Fruit fly (Drosophila melanogaster) whole organism, embryonic: Measurements from ENCODE around the gene Eip63E.

Source experiments
- Asciz ChIP-seq: fragments of 200-800 bp; sonication (Bioruptor generic); optimal IDR thresholded peaks from 2 replicates; lab custom pipeline; 2017; ENCODE audit warnings: missing biosample characterization, mild to moderate bottlenecking, missing genetic modification characterization, missing genetic modification reagents
- B-H1 ChIP-seq: fragments of 200-800 bp; sonication (Bioruptor generic); IDR thresholded peaks from 3 replicates; pipeline ENCODE4 v1.3.6; 2022; ENCODE audit warnings: missing biosample characterization, missing genetic modification characterization
- Bdp1 ChIP-seq: fragments of 200-800 bp; sonication (Bioruptor generic); optimal IDR thresholded peaks from 3 replicates; lab custom pipeline; 2016; ENCODE audit warnings: missing biosample characterization, missing genetic modification characterization
- CG10565 ChIP-seq: fragments of 200-800 bp; sonication (Bioruptor generic); optimal IDR thresholded peaks from 3 replicates; lab custom pipeline; 2016; ENCODE audit warnings: missing biosample characterization, mild to moderate bottlenecking, missing genetic modification characterization
- CG13296 ChIP-seq: fragments of 200-800 bp; sonication (Bioruptor generic); optimal IDR thresholded peaks from 3 replicates; lab custom pipeline; 2018; ENCODE audit warnings: missing biosample characterization, mild to moderate bottlenecking, missing genetic modification characterization
- CG13775 ChIP-seq: fragments of 200-800 bp; sonication (Bioruptor generic); optimal IDR thresholded peaks from 3 replicates; lab custom pipeline; 2017; ENCODE audit warnings: missing biosample characterization, mild to moderate bottlenecking, missing genetic modification characterization
- CG14860 ChIP-seq: fragments of 200-800 bp; sonication (Bioruptor generic); IDR thresholded peaks from 3 replicates; pipeline ENCODE4 v1.3.6; 2022; ENCODE audit warnings: missing biosample characterization, missing genetic modification characterization; ENCODE audit not compliant: partially characterized antibody
- CG15073 ChIP-seq: fragments of 200-800 bp; sonication (Bioruptor generic); optimal IDR thresholded peaks from 2 replicates; lab custom pipeline; 2016; ENCODE audit warnings: missing biosample characterization, missing genetic modification characterization
- CG1602 ChIP-seq: fragments of 200-800 bp; sonication (Bioruptor generic); optimal IDR thresholded peaks from 3 replicates; lab custom pipeline; 2016; ENCODE audit warnings: missing biosample characterization, missing genetic modification characterization
- CG16815 ChIP-seq: fragments of 200-800 bp; sonication (Bioruptor generic); optimal IDR thresholded peaks from 3 replicates; lab custom pipeline; 2017; ENCODE audit warnings: missing biosample characterization, mild to moderate bottlenecking, missing genetic modification characterization
- CG18476 ChIP-seq: fragments of 200-800 bp; sonication (Bioruptor generic); optimal IDR thresholded peaks from 2 replicates; lab custom pipeline; 2016; ENCODE audit warnings: missing biosample characterization, mild to moderate bottlenecking, missing genetic modification characterization
- CG2116 ChIP-seq: fragments of 200-800 bp; sonication (Bioruptor generic); optimal IDR thresholded peaks from 3 replicates; lab custom pipeline; 2018; ENCODE audit warnings: missing biosample characterization, mild to moderate bottlenecking, missing genetic modification characterization
- CG2199 ChIP-seq: fragments of 200-800 bp; sonication (Bioruptor generic); IDR thresholded peaks from 3 replicates; pipeline ENCODE4 v1.3.6; 2022; ENCODE audit warnings: missing biosample characterization, missing genetic modification characterization
- CG2875 ChIP-seq: fragments of 200-800 bp; sonication (Bioruptor generic); optimal IDR thresholded peaks from 2 replicates; lab custom pipeline; 2017; ENCODE audit warnings: missing biosample characterization, mild to moderate bottlenecking, missing genetic modification characterization, missing genetic modification reagents
- CG30431 ChIP-seq: fragments of 200-800 bp; sonication (Bioruptor generic); optimal IDR thresholded peaks from 2 replicates; lab custom pipeline; 2017; ENCODE audit warnings: missing biosample characterization, missing genetic modification characterization
- CG31224 ChIP-seq: fragments of 200-800 bp; sonication (Bioruptor generic); IDR thresholded peaks from 2 replicates; pipeline ENCODE4 v1.3.6; 2022; ENCODE audit warnings: missing biosample characterization, missing genetic modification characterization
- CG3281 ChIP-seq: fragments of 200-800 bp; sonication (Bioruptor generic); optimal IDR thresholded peaks from 3 replicates; lab custom pipeline; 2017; ENCODE audit warnings: missing biosample characterization, mild to moderate bottlenecking, missing genetic modification characterization
- CG42726 ChIP-seq: fragments of 200-800 bp; sonication (Bioruptor generic); IDR thresholded peaks from 2 replicates; pipeline ENCODE4 v1.3.6; 2022; ENCODE audit warnings: missing biosample characterization, missing genetic modification characterization; ENCODE audit not compliant: partially characterized antibody
- CG4707 ChIP-seq: fragments of 200-800 bp; sonication (Bioruptor generic); optimal IDR thresholded peaks from 2 replicates; lab custom pipeline; 2018; ENCODE audit warnings: missing biosample characterization, mild to moderate bottlenecking, missing genetic modification characterization, moderate library complexity
- CG6791 ChIP-seq: fragments of 200-800 bp; sonication (Bioruptor generic); IDR thresholded peaks from 3 replicates; pipeline ENCODE4 v1.3.6; 2022; ENCODE audit warnings: missing biosample characterization, missing genetic modification characterization; ENCODE audit not compliant: partially characterized antibody
- CG7357 ChIP-seq: fragments of 200-800 bp; sonication (Bioruptor generic); IDR thresholded peaks from 3 replicates; pipeline ENCODE4 v1.3.6; 2022; ENCODE audit warnings: missing biosample characterization, missing genetic modification characterization
- CG8089 ChIP-seq: fragments of 200-800 bp; sonication (Bioruptor generic); optimal IDR thresholded peaks from 3 replicates; lab custom pipeline; 2016; ENCODE audit warnings: missing biosample characterization, missing genetic modification characterization
- CG9727 ChIP-seq: fragments of 200-800 bp; sonication (Bioruptor generic); optimal IDR thresholded peaks from 3 replicates; lab custom pipeline; 2017; ENCODE audit warnings: missing biosample characterization, mild to moderate bottlenecking, missing genetic modification characterization
- CoRest ChIP-seq: fragments of 200-800 bp; sonication (Bioruptor generic); optimal IDR thresholded peaks from 3 replicates; lab custom pipeline; 2018; ENCODE audit warnings: missing biosample characterization, mild to moderate bottlenecking, missing genetic modification characterization, moderate library complexity
- Elba2 ChIP-seq: fragments of 200-800 bp; sonication (Bioruptor generic); optimal IDR thresholded peaks from 3 replicates; lab custom pipeline; 2016; ENCODE audit warnings: missing biosample characterization, missing genetic modification characterization
- H15 ChIP-seq: fragments of 200-800 bp; sonication (Bioruptor generic); IDR thresholded peaks from 3 replicates; pipeline ENCODE4 v1.3.6; 2022; ENCODE audit warnings: missing biosample characterization, missing genetic modification characterization
- Kr ChIP-seq: fragments of 200-800 bp; sonication (Bioruptor generic); optimal IDR thresholded peaks from 2 replicates; lab custom pipeline; 2017; ENCODE audit warnings: missing biosample characterization, mild to moderate bottlenecking, missing genetic modification characterization
- Lhr ChIP-seq: fragments of 200-800 bp; sonication (Bioruptor generic); optimal IDR thresholded peaks from 3 replicates; lab custom pipeline; 2017; ENCODE audit warnings: mild to moderate bottlenecking, missing biosample characterization, missing genetic modification reagents, missing genetic modification characterization
- NC2α ChIP-seq: fragments of 200-800 bp; sonication (Bioruptor generic); optimal IDR thresholded peaks from 2 replicates; lab custom pipeline; 2016; ENCODE audit warnings: missing biosample characterization, missing genetic modification characterization
- Ssrp ChIP-seq: fragments of 200-800 bp; sonication (Bioruptor generic); optimal IDR thresholded peaks from 2 replicates; lab custom pipeline; 2018; ENCODE audit warnings: missing biosample characterization, mild to moderate bottlenecking, missing genetic modification characterization, moderate library complexity
- amos ChIP-seq: fragments of 200-800 bp; sonication (Bioruptor generic); IDR thresholded peaks from 2 replicates; pipeline ENCODE4 v1.3.6; 2022; ENCODE audit warnings: missing biosample characterization, missing genetic modification characterization; ENCODE audit not compliant: partially characterized antibody
- ara ChIP-seq: fragments of 200-800 bp; sonication (Bioruptor generic); IDR thresholded peaks from 2 replicates; pipeline ENCODE4 v1.3.6; 2022; ENCODE audit warnings: missing biosample characterization, missing genetic modification characterization
- bsh ChIP-seq, 2 experiments: fragments of 200-800 bp; sonication (Bioruptor generic); optimal IDR thresholded peaks; 2 replicates each; lab custom pipeline; 2017 to 2018; ENCODE audit warnings: mild to moderate bottlenecking in 2 of 2, missing biosample characterization in 2 of 2, missing genetic modification characterization in 2 of 2, moderate library complexity in 1 of 2
- cato ChIP-seq: fragments of 200-800 bp; sonication (Bioruptor generic); optimal IDR thresholded peaks from 2 replicates; lab custom pipeline; 2016; ENCODE audit warnings: missing biosample characterization, missing genetic modification characterization, borderline replicate concordance
- da ChIP-seq: fragments of 200-800 bp; sonication (Bioruptor generic); optimal IDR thresholded peaks from 2 replicates; lab custom pipeline; 2016; ENCODE audit warnings: missing biosample characterization, missing genetic modification characterization
- disco-r ChIP-seq: fragments of 200-800 bp; sonication (Bioruptor generic); optimal IDR thresholded peaks from 2 replicates; lab custom pipeline; 2016; ENCODE audit warnings: missing biosample characterization, missing genetic modification characterization
- emc ChIP-seq: fragments of 200-800 bp; sonication (Bioruptor generic); optimal IDR thresholded peaks from 2 replicates; lab custom pipeline; 2016; ENCODE audit warnings: missing biosample characterization, missing genetic modification characterization
- fu2 ChIP-seq: fragments of 200-800 bp; sonication (Bioruptor generic); optimal IDR thresholded peaks from 2 replicates; lab custom pipeline; 2016; ENCODE audit warnings: missing biosample characterization, missing genetic modification characterization
- gem ChIP-seq: fragments of 200-800 bp; sonication (Bioruptor generic); optimal IDR thresholded peaks from 2 replicates; lab custom pipeline; 2019; ENCODE audit warnings: missing biosample characterization, mild to moderate bottlenecking, missing genetic modification characterization, moderate library complexity
- gro ChIP-seq: fragments of 200-800 bp; sonication (Bioruptor generic); optimal IDR thresholded peaks from 2 replicates; lab custom pipeline; 2016; ENCODE audit warnings: missing biosample characterization, missing genetic modification characterization
- hb ChIP-seq: fragments of 200-800 bp; sonication (Bioruptor generic); IDR thresholded peaks from 3 replicates; pipeline ENCODE4 v1.3.6; 2022; ENCODE audit warnings: missing biosample characterization, missing genetic modification characterization; ENCODE audit not compliant: partially characterized antibody
- klu ChIP-seq: fragments of 200-800 bp; sonication (Bioruptor generic); IDR thresholded peaks from 2 replicates; pipeline ENCODE4 v1.3.6; 2022; ENCODE audit warnings: missing biosample characterization, missing genetic modification characterization
- lab ChIP-seq: fragments of 200-800 bp; sonication (Bioruptor generic); optimal IDR thresholded peaks from 3 replicates; lab custom pipeline; 2017; ENCODE audit warnings: missing biosample characterization, missing genetic modification characterization, mild to moderate bottlenecking, moderate library complexity, missing genetic modification reagents
- mirr ChIP-seq: fragments of 200-800 bp; sonication (Bioruptor generic); optimal IDR thresholded peaks from 3 replicates; lab custom pipeline; 2018; ENCODE audit warnings: missing biosample characterization, mild to moderate bottlenecking, missing genetic modification characterization
- org-1 ChIP-seq: fragments of 200-800 bp; sonication (Bioruptor generic); optimal IDR thresholded peaks from 2 replicates; lab custom pipeline; 2017; ENCODE audit warnings: missing biosample characterization, missing genetic modification characterization
- pfk ChIP-seq: fragments of 200-800 bp; sonication (Bioruptor generic); optimal IDR thresholded peaks from 2 replicates; lab custom pipeline; 2018; ENCODE audit warnings: missing biosample characterization, mild to moderate bottlenecking, missing genetic modification characterization, moderate library complexity
- row ChIP-seq: fragments of 200-800 bp; sonication (Bioruptor generic); IDR thresholded peaks from 3 replicates; pipeline ENCODE4 v1.3.6; 2022; ENCODE audit warnings: missing biosample characterization, missing genetic modification characterization
- sob ChIP-seq: fragments of 200-800 bp; sonication (Bioruptor generic); IDR thresholded peaks from 2 replicates; pipeline ENCODE4 v1.3.6; 2022; ENCODE audit warnings: missing biosample characterization, missing genetic modification characterization
- tin ChIP-seq: fragments of 200-800 bp; sonication (Bioruptor generic); optimal IDR thresholded peaks from 3 replicates; lab custom pipeline; 2016; ENCODE audit warnings: missing biosample characterization, missing genetic modification characterization
- tll ChIP-seq, 2 experiments: fragments of 200-800 bp in 1 of 2; fragments of >200 bp in 1 of 2; sonication (Bioruptor generic) in 1 of 2; optimal IDR thresholded peaks; 2 replicates each; lab custom pipeline; 2017 to 2019; ENCODE audit warnings: missing biosample characterization in 2 of 2, missing genetic modification characterization in 2 of 2, mild to moderate bottlenecking in 1 of 2, moderate library complexity in 1 of 2

Gene Eip63E

DNA sequence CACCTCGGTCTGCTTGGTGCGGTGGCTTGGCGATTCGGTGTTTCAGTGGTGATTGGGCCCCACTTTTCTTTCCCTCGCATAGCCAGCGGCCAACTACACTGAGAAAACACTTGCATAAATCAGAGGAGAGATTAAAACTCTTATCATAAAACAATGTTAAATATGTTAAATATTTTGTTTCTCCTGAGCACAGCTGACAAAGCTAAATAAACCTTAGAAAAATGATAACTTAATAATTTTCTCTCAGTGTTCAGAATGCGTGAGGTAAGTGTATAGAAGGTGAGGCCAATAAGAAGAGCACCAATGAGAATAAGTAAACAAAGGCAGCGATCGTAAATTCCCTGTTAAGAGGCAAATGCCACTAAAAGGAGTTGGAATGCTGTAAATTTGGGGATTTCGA is 101.7 kb downstream of the Eip63E start (continued):
- TF ChIP-seq CG2199 (GFP tag; lab: Robert Waterston, UW) (peak; percentile 67; the same call in 1 of the 3 replicates), CG13775 (GFP tag; lab: Kevin White, UChicago) (peak; percentile 82), pfk (GFP tag; lab: Kevin White, UChicago) (no peak), CG6791 (GFP tag; lab: Robert Waterston, UW) (no peak), H15 (GFP tag; lab: Robert Waterston, UW) (peak; percentile 80), CG4707 (GFP tag; lab: Kevin White, UChicago) (peak; percentile 82), NC2α (peak; percentile 36), org-1 (GFP tag; lab: Kevin White, UChicago) (peak; percentile 58), cato (GFP tag; lab: Kevin White, UChicago) (peak; percentile 74), CG14860 (GFP tag; lab: Robert Waterston, UW) (no peak), Kr (GFP tag; lab: Kevin White, UChicago) (no peak), da (GFP tag; lab: Kevin White, UChicago) (no peak), CG8089 (GFP tag; lab: Kevin White, UChicago) (peak; percentile 82), CG31224 (peak; percentile 52; the same call in 1 of the 2 replicates), row (GFP tag; lab: Robert Waterston, UW) (peak; percentile 84), tll (GFP tag; optimal IDR thresholded peaks at IDR 0.05; lab: Kevin White, UChicago) (no peak), CG13296 (GFP tag; lab: Kevin White, UChicago) (no peak), klu (GFP tag; lab: Robert Waterston, UW) (peak; percentile 47; the same call in 1 of the 2 replicates), CG9727 (peak; percentile 93), Elba2 (GFP tag; lab: Kevin White, UChicago) (peak; percentile 86), sob (peak; percentile 67; the same call in 1 of the 2 replicates), CoRest (tag; lab: Kevin White, UChicago) (peak; percentile 82), CG18476 (GFP tag; lab: Kevin White, UChicago) (peak; percentile 58), B-H1 (GFP tag; lab: Robert Waterston, UW) (peak; percentile 52; the same call in 2 of the 3 replicates), emc (GFP tag; lab: Kevin White, UChicago) (peak; percentile 1), gro (GFP tag; lab: Kevin White, UChicago) (no peak), CG30431 (GFP tag; lab: Kevin White, UChicago) (peak; percentile 78), CG3281 (GFP tag; lab: Kevin White, UChicago) (peak; percentile 12), hb (GFP tag; lab: Robert Waterston, UW) (no peak), Lhr (peak; percentile 62), Bdp1 (peak; percentile 53), CG10565 (GFP tag; lab: Kevin White, UChicago) (no peak), gem (tag; lab: Kevin White, UChicago) (peak; percentile 90), Ssrp (tag; lab: Kevin White, UChicago) (peak; percentile 88), CG2875 (GFP tag; lab: Kevin White, UChicago) (peak; percentile 82), amos (no peak), CG15073 (peak; percentile 22), fu2 (peak; percentile 40), mirr (no peak), CG16815 (GFP tag; lab: Kevin White, UChicago) (peak; percentile 89), disco-r (GFP tag; lab: Kevin White, UChicago) (peak; percentile 27), CG2116 (peak; percentile 7), CG1602 (GFP tag; lab: Kevin White, UChicago) (peak; percentile 84), tin (peak; percentile 81), bsh (GFP tag; optimal IDR thresholded peaks at IDR 0.05; lab: Kevin White, UChicago) (peak; percentile 43 to 95), Asciz (peak; percentile 39), CG42726 (no peak), lab (GFP tag; lab: Kevin White, UChicago) (peak; percentile 49), ara (GFP tag; lab: Robert Waterston, UW) (peak; percentile 91), CG7357 (GFP tag; lab: Robert Waterston, UW) (peak; percentile 59; the same call in 1 of the 3 replicates)
